Fruit fly (Drosophila melanogaster): ENCODE data around the gene CG6686.

The CG6686 gene

dm6 chr2L:12006397-12007330 lies 18.8 kb upstream of the CG6686 start:
- no peak for TF ChIP-seq pan (optimal IDR thresholded peaks at IDR 0.05)
- TF ChIP-seq Hr78 (GFP tag; optimal IDR thresholded peaks at IDR 0.05) = no peak
- no peak for TF ChIP-seq Jra (GFP tag; optimal IDR thresholded peaks at IDR 0.05)
- no peak for TF ChIP-seq Myc (optimal IDR thresholded peaks at IDR 0.05)
- peak; percentile 86 for TF ChIP-seq OdsH (GFP tag; optimal IDR thresholded peaks at IDR 0.05)
- no peak for TF ChIP-seq usp (GFP tag; optimal IDR thresholded peaks at IDR 0.05)
- no peak for TF ChIP-seq dsf (GFP tag; optimal IDR thresholded peaks at IDR 0.05; ENCODE audit: borderline replicate concordance)
- TF ChIP-seq Dif (GFP tag; optimal IDR thresholded peaks at IDR 0.05; ENCODE audit: partially characterized antibody) = no peak
- peak; percentile 97 for TF ChIP-seq Sp1 (GFP tag; optimal IDR thresholded peaks at IDR 0.05)
- no peak for TF ChIP-seq lola (GFP tag; optimal IDR thresholded peaks at IDR 0.05)
- TF ChIP-seq foxo (GFP tag; optimal IDR thresholded peaks at IDR 0.05) = peak; percentile 62 to 88
- peak; percentile 87 for TF ChIP-seq CG9705 (GFP tag; optimal IDR thresholded peaks at IDR 0.05)
- no peak for TF ChIP-seq tai (GFP tag; optimal IDR thresholded peaks at IDR 0.05)
- peak; percentile 46 for TF ChIP-seq CG32264 (GFP tag; optimal IDR thresholded peaks at IDR 0.05)
- TF ChIP-seq psq (GFP tag; optimal IDR thresholded peaks at IDR 0.05) = peak; percentile 88
- peak; percentile 56 to 70 for TF ChIP-seq dl (GFP tag; optimal IDR thresholded peaks at IDR 0.05; ENCODE audit: insufficient read depth in 1 of 2, partially characterized antibody in 2 of 2)
- peak; percentile 77 for TF ChIP-seq sage (GFP tag; optimal IDR thresholded peaks at IDR 0.05)
- no peak for TF ChIP-seq Rel (GFP tag; optimal IDR thresholded peaks at IDR 0.05)
- TF ChIP-seq Rel (tag; optimal IDR thresholded peaks at IDR 0.05) = peak; percentile 87
- no peak for TF ChIP-seq CrebA (GFP tag; optimal IDR thresholded peaks at IDR 0.05; ENCODE audit: borderline replicate concordance)
- TF ChIP-seq br (GFP tag; optimal IDR thresholded peaks at IDR 0.05) = peak; percentile 57
- TF ChIP-seq brk (GFP tag; optimal IDR thresholded peaks at IDR 0.05) = no peak
- peak; percentile 78 for TF ChIP-seq Hr83 (GFP tag; optimal IDR thresholded peaks at IDR 0.05; ENCODE audit: poor library complexity, severe bottlenecking)
- peak; percentile 88 for TF ChIP-seq sv (GFP tag; optimal IDR thresholded peaks at IDR 0.05)
- TF ChIP-seq dmrt93B (GFP tag; optimal IDR thresholded peaks at IDR 0.05) = peak; percentile 86
- TF ChIP-seq h (GFP tag; optimal IDR thresholded peaks at IDR 0.05) = peak; percentile 64
- no peak for TF ChIP-seq GATAd (GFP tag; optimal IDR thresholded peaks at IDR 0.05)
- no peak for TF ChIP-seq Vsx2 (GFP tag; optimal IDR thresholded peaks at IDR 0.05; ENCODE audit: partially characterized antibody)
- no peak for TF ChIP-seq Hnf4 (GFP tag; optimal IDR thresholded peaks at IDR 0.05)
- peak; percentile 83 for TF ChIP-seq fru (GFP tag; optimal IDR thresholded peaks at IDR 0.05)
- TF ChIP-seq HLH106 (tag; optimal IDR thresholded peaks at IDR 0.05) = peak; percentile 95
- TF ChIP-seq rgr (GFP tag; optimal IDR thresholded peaks at IDR 0.05) = peak; percentile 83
- peak; percentile 30 for TF ChIP-seq Dfd (GFP tag; optimal IDR thresholded peaks at IDR 0.05)
- no peak for TF ChIP-seq Mio (GFP tag; optimal IDR thresholded peaks at IDR 0.05)
- TF ChIP-seq Abd-B (GFP tag; optimal IDR thresholded peaks at IDR 0.05) = no peak
- peak; percentile 70 for TF ChIP-seq jim (GFP tag; optimal IDR thresholded peaks at IDR 0.05)
- peak; percentile 54 for TF ChIP-seq ey (GFP tag; optimal IDR thresholded peaks at IDR 0.05)
- peak; percentile 93 for TF ChIP-seq woc (GFP tag; optimal IDR thresholded peaks at IDR 0.05)
- no peak for TF ChIP-seq N (GFP tag; optimal IDR thresholded peaks at IDR 0.05)
